Worm (Caenorhabditis elegans): ENCODE results near the gene ins-17.

Gene ins-17

DNA sequence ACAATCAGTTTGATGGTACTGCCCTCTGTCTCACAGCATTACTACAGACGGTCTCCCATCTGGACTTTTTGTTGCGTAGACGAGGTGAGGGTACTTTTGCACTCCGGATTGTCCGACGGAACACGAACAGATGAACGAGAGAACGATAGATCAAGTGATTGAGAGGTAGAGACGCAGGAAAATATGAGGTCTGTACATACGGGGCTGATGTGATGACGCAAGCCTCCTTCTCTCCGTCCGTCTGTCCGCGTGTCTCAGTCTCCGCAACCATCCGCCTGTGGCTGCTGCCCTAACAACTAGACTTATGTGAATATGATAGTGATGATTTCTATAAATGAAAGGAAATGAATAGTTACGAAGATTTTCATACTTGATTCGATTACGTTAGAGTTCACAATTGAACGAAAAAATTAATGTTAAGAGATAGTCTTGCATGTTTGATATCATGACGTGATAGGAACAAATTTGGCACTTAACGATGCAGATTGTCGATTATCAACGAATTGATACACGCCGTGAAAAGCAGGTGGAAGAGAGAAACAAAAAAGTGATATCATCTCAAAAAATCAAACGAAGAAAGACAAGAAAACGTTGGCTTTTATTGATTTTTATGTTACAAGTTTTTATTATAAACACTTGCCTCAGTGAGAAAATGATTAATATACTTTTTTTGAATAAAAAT, 25.3 kb upstream of the ins-17 start (continued):
- TF ChIP-seq efl-3 (GFP tag; optimal IDR thresholded peaks at IDR 0.05): no peak
- peak; percentile 11 for TF ChIP-seq nhr-71 (tag; optimal IDR thresholded peaks at IDR 0.05)
- TF ChIP-seq ama-1 (optimal IDR thresholded peaks at IDR 0.05): no peak
- no peak for TF ChIP-seq grh-1 (GFP tag; IDR thresholded peaks at IDR 0.05)
- TF ChIP-seq vab-15 (tag; optimal IDR thresholded peaks at IDR 0.05): no peak
- no peak for TF ChIP-seq dpl-1 (GFP tag; optimal IDR thresholded peaks at IDR 0.05)
- TF ChIP-seq swsn-7 (tag; optimal IDR thresholded peaks at IDR 0.05): no peak
- TF ChIP-seq ztf-11 (tag; optimal IDR thresholded peaks at IDR 0.05): no peak
- TF ChIP-seq ceh-90 (tag; optimal IDR thresholded peaks at IDR 0.05): no peak
- TF ChIP-seq lin-14 (GFP tag; optimal IDR thresholded peaks at IDR 0.05): no peak

DNA sequence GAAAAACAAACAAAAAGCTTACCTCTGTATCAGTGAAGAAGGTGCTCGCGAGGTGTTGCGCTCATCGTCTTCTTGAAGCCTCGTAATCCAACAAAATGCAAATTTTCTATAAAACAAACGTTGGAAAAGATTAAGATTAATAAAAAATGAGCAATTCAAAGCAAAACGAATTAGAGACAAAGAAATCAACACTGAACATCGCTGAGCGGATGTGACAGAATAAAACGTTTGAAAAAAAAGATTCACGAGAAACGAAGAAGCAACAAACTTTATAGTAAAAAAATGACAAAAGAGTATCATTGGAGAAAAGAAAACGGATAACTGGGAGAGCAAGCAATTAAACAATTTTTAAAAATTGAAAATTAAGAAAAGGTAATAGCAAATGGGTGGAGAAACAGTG, 21.6 kb upstream of the ins-17 start, which contains the start of the genes C07G2.5 and atf-7:
TSS of gene C07G2.5 (minus strand) at position 101 of the 400 bp plus-strand sequence.
TSS of gene atf-7 (minus strand) at position 108 of the 400 bp plus-strand sequence.
- no peak for TF ChIP-seq sup-37 (GFP tag; optimal IDR thresholded peaks at IDR 0.05)
- no peak for TF ChIP-seq lin-35 (GFP tag; optimal IDR thresholded peaks at IDR 0.05)
- TF ChIP-seq jun-1 (tag; optimal IDR thresholded peaks at IDR 0.05): no peak
- no peak for TF ChIP-seq swsn-7 (tag; optimal IDR thresholded peaks at IDR 0.05)
- no peak for TF ChIP-seq isw-1 (GFP tag; IDR thresholded peaks at IDR 0.05)
- TF ChIP-seq elt-2 (tag; optimal IDR thresholded peaks at IDR 0.05): no peak
- no peak for TF ChIP-seq zag-1 (tag; optimal IDR thresholded peaks at IDR 0.05)
- TF ChIP-seq nhr-77 (tag; optimal IDR thresholded peaks at IDR 0.05): no peak
- TF ChIP-seq fkh-8 (tag; optimal IDR thresholded peaks at IDR 0.05): no peak
- no peak for TF ChIP-seq fkh-4 (tag; optimal IDR thresholded peaks at IDR 0.05; ENCODE audit: borderline replicate concordance)
- no peak for TF ChIP-seq pqm-1 (tag; optimal IDR thresholded peaks at IDR 0.05)
- no peak for TF ChIP-seq nhr-28 (tag; optimal IDR thresholded peaks at IDR 0.05)
- TF ChIP-seq nhr-84 (tag; optimal IDR thresholded peaks at IDR 0.05): no peak
- no peak for TF ChIP-seq sptf-1 (tag; optimal IDR thresholded peaks at IDR 0.05)
- TF ChIP-seq nhr-71 (tag; optimal IDR thresholded peaks at IDR 0.05): no peak
- no peak for TF ChIP-seq unc-62 (GFP tag; optimal IDR thresholded peaks at IDR 0.05)
- TF ChIP-seq ceh-8 (GFP tag; optimal IDR thresholded peaks at IDR 0.05): no peak
- TF ChIP-seq nhr-20 (tag; optimal IDR thresholded peaks at IDR 0.05): no peak

DNA sequence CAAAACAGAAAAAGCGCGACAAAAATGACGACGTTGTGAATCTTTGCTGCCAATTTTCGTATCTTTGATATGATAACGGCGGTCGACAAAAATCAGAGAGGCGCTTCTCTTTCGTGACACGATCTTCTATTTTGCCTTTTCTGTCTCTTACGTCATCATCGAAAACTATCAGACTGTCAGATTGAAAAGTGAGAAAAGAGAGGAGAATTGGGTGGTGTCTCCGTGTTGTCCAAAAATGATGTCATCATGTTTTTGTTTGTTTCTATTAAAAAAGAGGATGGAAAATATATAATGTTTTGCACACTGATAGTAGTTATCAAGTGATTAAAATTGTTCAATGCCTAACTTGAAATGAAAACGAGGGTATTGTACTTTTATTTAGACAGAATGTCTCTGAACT, 18.7 kb upstream of the ins-17 start:
- TF ChIP-seq ceh-63 (GFP tag; optimal IDR thresholded peaks at IDR 0.05) (no peak), sptf-1 (tag; optimal IDR thresholded peaks at IDR 0.05) (no peak), alr-1 (tag; optimal IDR thresholded peaks at IDR 0.05; ENCODE audit: borderline replicate concordance) (no peak), elt-3 (tag; optimal IDR thresholded peaks at IDR 0.05) (peak; percentile 6 to 88 (median 64)), lin-14 (GFP tag; optimal IDR thresholded peaks at IDR 0.05) (peak; percentile 72), C34B4.2 (tag; optimal IDR thresholded peaks at IDR 0.05) (no peak), nhr-76 (tag; optimal IDR thresholded peaks at IDR 0.05) (no peak), nhr-84 (tag; optimal IDR thresholded peaks at IDR 0.05) (no peak), nhr-71 (tag; optimal IDR thresholded peaks at IDR 0.05) (peak; percentile 72), skn-1 (tag; optimal IDR thresholded peaks at IDR 0.05) (peak; percentile 7), efl-3 (GFP tag; optimal IDR thresholded peaks at IDR 0.05) (no peak), nhr-47 (tag; optimal IDR thresholded peaks at IDR 0.05) (no peak), lin-39 (tag; optimal IDR thresholded peaks at IDR 0.05) (no peak), ets-5 (GFP tag; IDR thresholded peaks at IDR 0.05) (no peak), pqm-1 (tag; optimal IDR thresholded peaks at IDR 0.05) (no peak), nhr-237 (tag; optimal IDR thresholded peaks at IDR 0.05) (no peak), egl-13 (tag; optimal IDR thresholded peaks at IDR 0.05) (no peak), fkh-8 (tag; optimal IDR thresholded peaks at IDR 0.05) (no peak), nhr-20 (tag; optimal IDR thresholded peaks at IDR 0.05) (peak; percentile 64), dpl-1 (GFP tag; optimal IDR thresholded peaks at IDR 0.05) (peak in 1 of 3 experiments; percentile 14), zip-4 (GFP tag; optimal IDR thresholded peaks at IDR 0.05) (no peak), nhr-90 (tag; optimal IDR thresholded peaks at IDR 0.05; ENCODE audit: poor library complexity) (peak; percentile 64), nhr-85 (tag) (peak; percentile 91), elt-2 (tag; optimal IDR thresholded peaks at IDR 0.05) (peak; percentile 39), isw-1 (GFP tag; IDR thresholded peaks at IDR 0.05) (no peak), sox-4 (tag; optimal IDR thresholded peaks at IDR 0.05) (no peak), blmp-1 (tag; optimal IDR thresholded peaks at IDR 0.05) (peak; percentile 84), mab-9 (GFP tag; IDR thresholded peaks at IDR 0.05) (no peak), nhr-77 (tag; optimal IDR thresholded peaks at IDR 0.05) (no peak), ceh-88 (GFP tag; IDR thresholded peaks at IDR 0.05) (no peak), fkh-4 (tag; optimal IDR thresholded peaks at IDR 0.05; ENCODE audit: borderline replicate concordance) (no peak), mep-1 (tag; optimal IDR thresholded peaks at IDR 0.05) (no peak), C16A3.4 (tag; optimal IDR thresholded peaks at IDR 0.05) (no peak), snpc-4 (tag; optimal IDR thresholded peaks at IDR 0.05) (no peak)

Data from whole organism, L1 larva.